Worm (Caenorhabditis elegans): Measurements from ENCODE around the gene ZK470.2.

Gene ZK470.2

DNA sequence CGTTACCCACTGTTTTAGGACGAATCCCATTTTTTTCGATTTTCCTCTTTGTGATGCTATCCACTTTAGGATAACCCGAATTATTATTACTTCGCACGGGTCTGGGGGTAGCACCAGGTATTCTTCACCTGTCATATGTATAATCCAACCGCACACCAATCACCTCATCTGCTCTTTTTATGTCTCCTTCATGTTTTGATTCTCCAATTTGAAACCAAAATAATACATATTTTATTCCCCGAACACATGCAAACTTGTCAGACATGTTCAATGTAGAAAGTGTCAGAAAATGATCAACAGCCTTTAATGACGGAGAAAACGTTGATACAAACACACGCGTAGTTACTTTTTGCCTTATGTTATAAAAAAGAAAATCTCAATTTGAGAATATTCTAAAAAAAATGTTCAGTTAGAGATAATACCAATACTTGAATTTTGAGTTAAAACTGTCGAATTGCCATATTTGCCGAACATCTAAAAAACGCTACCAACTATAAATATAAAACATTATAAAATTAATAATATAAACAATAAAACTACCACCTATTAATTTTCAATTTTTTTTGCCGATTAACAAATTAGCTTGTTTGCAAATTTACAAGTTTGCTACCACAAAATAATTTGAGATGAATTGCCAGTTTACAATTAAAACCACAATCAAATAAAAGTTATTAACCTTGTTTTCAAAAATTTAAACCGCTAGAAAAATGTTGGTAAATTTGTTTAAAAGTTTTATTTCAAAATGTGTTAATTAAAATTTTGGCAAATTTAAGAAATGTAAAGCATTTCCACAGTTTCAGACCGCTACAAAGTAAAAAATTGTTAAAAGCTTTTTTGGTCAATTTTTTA lies 12.9 kb downstream of the ZK470.2 start (continued):
- no peak for TF ChIP-seq attf-6 (GFP tag; IDR thresholded peaks at IDR 0.05)
- TF ChIP-seq Y53G8AR.9 (GFP tag; conservative IDR thresholded peaks at IDR 0.05) = peak; percentile 59
- TF ChIP-seq ama-1 (optimal IDR thresholded peaks at IDR 0.05) = peak; percentile 12
- no peak for TF ChIP-seq ama-1 (GFP tag; optimal IDR thresholded peaks at IDR 0.05)
- TF ChIP-seq hmg-20 (GFP tag; IDR thresholded peaks at IDR 0.05) = no peak; the same call in 1 of the 2 replicates
- TF ChIP-seq ztf-6 (GFP tag; IDR thresholded peaks at IDR 0.05) = no peak
- TF ChIP-seq Y95B8A.8 (GFP tag; IDR thresholded peaks at IDR 0.05) = no peak
- no peak for TF ChIP-seq Y79H2A.3 (GFP tag; conservative IDR thresholded peaks at IDR 0.05)
- TF ChIP-seq lin-35 (GFP tag; optimal IDR thresholded peaks at IDR 0.05) = peak in 1 of 3 experiments; percentile 78
- TF ChIP-seq aptf-2 (GFP tag; conservative IDR thresholded peaks at IDR 0.05) = no peak
- peak; percentile 6 for TF ChIP-seq unc-130 (GFP tag; optimal IDR thresholded peaks at IDR 0.05)
- peak; percentile 27 for TF ChIP-seq C06A6.2 (GFP tag; conservative IDR thresholded peaks at IDR 0.05)
- TF ChIP-seq madf-3 (GFP tag; IDR thresholded peaks at IDR 0.05) = peak; percentile 70
- peak; percentile 61 for TF ChIP-seq ztf-3 (GFP tag; optimal IDR thresholded peaks at IDR 0.05)
- TF ChIP-seq hlh-26 (GFP tag; conservative IDR thresholded peaks at IDR 0.05) = no peak
- no peak for TF ChIP-seq attf-5 (GFP tag; optimal IDR thresholded peaks at IDR 0.05)
- no peak for TF ChIP-seq ceh-58 (GFP tag; IDR thresholded peaks at IDR 0.05)
- TF ChIP-seq ccch-3 (GFP tag; optimal IDR thresholded peaks at IDR 0.05) = no peak
- peak; percentile 48 for TF ChIP-seq nhr-80 (tag; optimal IDR thresholded peaks at IDR 0.05)
- peak; percentile 71 for TF ChIP-seq dpff-1 (tag; optimal IDR thresholded peaks at IDR 0.05)
- TF ChIP-seq egl-18 (GFP tag; IDR thresholded peaks at IDR 0.05) = peak; percentile 47; the same call in 1 of the 2 replicates
- TF ChIP-seq F23B12.7 (tag; optimal IDR thresholded peaks at IDR 0.05; ENCODE audit: insufficient read depth) = peak; percentile 3
- TF ChIP-seq atf-7 (tag; optimal IDR thresholded peaks at IDR 0.05) = peak; percentile 59
- peak; percentile 44 for TF ChIP-seq F52B5.7 (tag; optimal IDR thresholded peaks at IDR 0.05)
- peak; percentile 1 to 31 for TF ChIP-seq let-607 (tag; optimal IDR thresholded peaks at IDR 0.05)
- no peak for TF ChIP-seq aptf-3 (GFP tag; IDR thresholded peaks at IDR 0.05)
- TF ChIP-seq madf-6 (GFP tag; IDR thresholded peaks at IDR 0.05) = peak; percentile 26
- TF ChIP-seq ZK185.1 (tag; optimal IDR thresholded peaks at IDR 0.05; ENCODE audit: poor library complexity, severe bottlenecking) = peak; percentile 33
- peak; percentile 90 for TF ChIP-seq nhr-90 (tag; optimal IDR thresholded peaks at IDR 0.05)
- TF ChIP-seq F49E8.2 (tag; optimal IDR thresholded peaks at IDR 0.05; ENCODE audit: insufficient read depth) = no peak
- TF ChIP-seq cebp-1 (GFP tag; IDR thresholded peaks at IDR 0.05) = no peak
- TF ChIP-seq cebp-1 (tag; optimal IDR thresholded peaks at IDR 0.05) = peak; percentile 60
- no peak for TF ChIP-seq die-1 (tag; optimal IDR thresholded peaks at IDR 0.05)

DNA sequence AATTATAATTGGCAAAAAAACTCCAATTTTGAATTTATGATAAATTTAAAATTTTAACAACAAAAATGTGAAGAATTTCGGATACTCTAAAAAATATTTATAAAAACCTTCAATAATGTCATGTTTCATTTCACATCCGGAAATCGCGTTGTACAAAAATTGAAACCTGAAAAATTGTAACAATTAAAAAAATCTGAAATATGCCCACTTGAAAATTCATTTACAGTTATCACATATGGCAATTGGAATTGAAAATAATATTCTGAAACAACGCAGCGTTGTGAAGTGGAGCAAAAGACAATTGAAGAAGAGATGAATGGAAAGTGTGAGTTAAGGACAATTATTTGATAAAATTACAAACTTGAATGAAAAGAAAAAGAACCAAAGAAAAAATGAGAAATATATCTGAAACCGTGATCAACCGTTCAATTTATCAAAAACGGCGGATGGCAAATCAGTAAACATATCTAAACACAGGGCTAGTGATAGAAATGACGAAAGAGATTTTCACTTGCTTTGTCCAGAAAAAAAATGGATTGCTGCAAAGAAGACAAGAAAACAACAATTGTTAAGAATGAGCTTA lies 13.6 kb downstream of the ZK470.2 start:
- TF ChIP-seq C17E4.6 (GFP tag; IDR thresholded peaks at IDR 0.05) (no peak), F37B4.10 (GFP tag; IDR thresholded peaks at IDR 0.05) (no peak), K11D2.4 (GFP tag; IDR thresholded peaks at IDR 0.05) (no peak), snpc-1.1 (tag; optimal IDR thresholded peaks at IDR 0.05; ENCODE audit: insufficient read depth) (no peak), akir-1 (GFP tag; optimal IDR thresholded peaks at IDR 0.05) (no peak), tbp1 (GFP tag; optimal IDR thresholded peaks at IDR 0.05) (no peak), Y56A3A.18 (GFP tag; IDR thresholded peaks at IDR 0.05) (no peak), lin-26 (GFP tag; IDR thresholded peaks at IDR 0.05) (no peak), F57A8.1 (GFP tag; optimal IDR thresholded peaks at IDR 0.05) (no peak), F52B5.7 (tag; optimal IDR thresholded peaks at IDR 0.05) (no peak), pbrm-1 (GFP tag; IDR thresholded peaks at IDR 0.05) (0 out of 2 replicates have a peak, but pooled peaks have one; percentile 15), lsy-27 (tag; optimal IDR thresholded peaks at IDR 0.05; ENCODE audit: borderline replicate concordance, insufficient read depth) (no peak), F22D6.2 (tag; optimal IDR thresholded peaks at IDR 0.05) (no peak), sea-2 (GFP tag; IDR thresholded peaks at IDR 0.05) (no peak), T07F8.4 (tag; optimal IDR thresholded peaks at IDR 0.05) (no peak), nhr-179 (tag; optimal IDR thresholded peaks at IDR 0.05) (no peak)

Measured in whole organism, young adult.